Worm (Caenorhabditis elegans) whole organism, L4/young adult: ENCODE results near the gene C49F8.15.

ENCODE experiments used
- W03F9.2 ChIP-seq: fragments of 150-350 bp; optimal IDR thresholded peaks from 2 replicates; lab custom pipeline; 2014; ENCODE audit warnings: missing biosample characterization, missing genetic modification characterization
- dao-5 ChIP-seq: sonication (generic microtip); optimal IDR thresholded peaks from 2 replicates; lab custom pipeline; 2016; ENCODE audit warnings: missing genotype, missing genetic modification characterization, moderate library complexity, missing compliant biosample characterization

DNA sequence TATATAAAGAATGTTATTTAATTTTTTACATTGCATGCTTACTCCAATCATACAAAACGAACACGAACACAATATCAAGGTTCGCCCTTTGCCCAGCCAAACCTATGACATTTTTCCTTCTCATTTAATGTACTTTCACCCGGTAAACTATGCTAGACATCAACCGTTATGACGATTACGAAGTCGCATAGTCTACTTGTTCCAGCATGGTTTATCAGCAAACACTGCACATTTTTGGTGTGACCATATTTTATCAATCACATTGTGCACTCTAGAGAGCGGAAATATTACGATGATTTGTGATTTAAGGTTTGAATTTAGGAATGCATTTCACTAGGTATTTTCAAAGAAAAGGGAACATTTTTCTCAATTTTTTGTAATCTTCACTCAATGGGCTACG is 1.8 kb downstream of the C49F8.15 start:
- no peak for TF ChIP-seq W03F9.2 (tag; lab: Kevin White, UChicago)
- no peak for TF ChIP-seq dao-5 (tag; lab: Kevin White, UChicago)
